Fruit fly (Drosophila melanogaster) whole organism, embryonic: Measurements from ENCODE around the gene Reg-2.

Source experiments
- CG10654 ChIP-seq: fragments of 200-800 bp; sonication (Bioruptor generic); optimal IDR thresholded peaks from 2 replicates; lab custom pipeline; 2016; ENCODE audit warnings: missing biosample characterization, missing genetic modification characterization
- CG11723 ChIP-seq: fragments of 200-800 bp; sonication (Bioruptor generic); optimal IDR thresholded peaks from 2 replicates; lab custom pipeline; 2017; ENCODE audit warnings: missing biosample characterization, mild to moderate bottlenecking, missing genetic modification characterization
- CG13624 ChIP-seq: fragments of 200-800 bp; sonication (Bioruptor generic); optimal IDR thresholded peaks from 2 replicates; lab custom pipeline; 2016; ENCODE audit warnings: missing biosample characterization, missing genetic modification characterization
- CG14860 ChIP-seq: fragments of 200-800 bp; sonication (Bioruptor generic); IDR thresholded peaks from 3 replicates; pipeline ENCODE4 v1.3.6; 2022; ENCODE audit warnings: missing biosample characterization, missing genetic modification characterization; ENCODE audit not compliant: partially characterized antibody
- CG15011 ChIP-seq: fragments of 200-800 bp; sonication (Bioruptor generic); optimal IDR thresholded peaks from 3 replicates; lab custom pipeline; 2018; ENCODE audit warnings: missing biosample characterization, mild to moderate bottlenecking, missing genetic modification characterization
- CG15269 ChIP-seq: fragments of 200-800 bp; sonication (Bioruptor generic); optimal IDR thresholded peaks from 2 replicates; lab custom pipeline; 2018; ENCODE audit warnings: missing biosample characterization, mild to moderate bottlenecking, missing genetic modification characterization, moderate library complexity
- CG15479 ChIP-seq: fragments of 200-800 bp; sonication (Bioruptor generic); optimal IDR thresholded peaks from 3 replicates; lab custom pipeline; 2019; ENCODE audit warnings: missing biosample characterization, mild to moderate bottlenecking, missing genetic modification characterization, moderate library complexity
- CG1792 ChIP-seq: fragments of 200-800 bp; sonication (Bioruptor generic); optimal IDR thresholded peaks from 2 replicates; lab custom pipeline; 2016; ENCODE audit warnings: missing biosample characterization, missing genetic modification characterization
- CG18476 ChIP-seq: fragments of 200-800 bp; sonication (Bioruptor generic); optimal IDR thresholded peaks from 2 replicates; lab custom pipeline; 2016; ENCODE audit warnings: missing biosample characterization, mild to moderate bottlenecking, missing genetic modification characterization
- CG2116 ChIP-seq: fragments of 200-800 bp; sonication (Bioruptor generic); optimal IDR thresholded peaks from 3 replicates; lab custom pipeline; 2018; ENCODE audit warnings: missing biosample characterization, mild to moderate bottlenecking, missing genetic modification characterization
- CG2202 ChIP-seq: fragments of 200-800 bp; sonication (Bioruptor generic); optimal IDR thresholded peaks from 2 replicates; lab custom pipeline; 2018; ENCODE audit warnings: missing biosample characterization, mild to moderate bottlenecking, missing genetic modification characterization
- CG30020 ChIP-seq: fragments of 200-800 bp; optimal IDR thresholded peaks from 2 replicates; lab custom pipeline; 2019; ENCODE audit warnings: missing biosample characterization, mild to moderate bottlenecking, missing genetic modification characterization, moderate library complexity
- CG31365 ChIP-seq: fragments of 200-800 bp; sonication (Bioruptor generic); optimal IDR thresholded peaks from 2 replicates; lab custom pipeline; 2018; ENCODE audit warnings: missing biosample characterization, mild to moderate bottlenecking, missing genetic modification characterization
- CG5180 ChIP-seq: fragments of 200-800 bp; sonication (Bioruptor generic); optimal IDR thresholded peaks from 3 replicates; lab custom pipeline; 2017; ENCODE audit warnings: missing biosample characterization, missing genetic modification characterization, mild to moderate bottlenecking, moderate library complexity, missing genetic modification reagents
- CG6791 ChIP-seq: fragments of 200-800 bp; sonication (Bioruptor generic); IDR thresholded peaks from 3 replicates; pipeline ENCODE4 v1.3.6; 2022; ENCODE audit warnings: missing biosample characterization, missing genetic modification characterization; ENCODE audit not compliant: partially characterized antibody
- CG7556 ChIP-seq: fragments of 200-800 bp; sonication (Bioruptor generic); optimal IDR thresholded peaks from 2 replicates; lab custom pipeline; 2017; ENCODE audit warnings: missing biosample characterization, mild to moderate bottlenecking, missing genetic modification characterization
- CG8290 ChIP-seq, 3 experiments: fragments of 200-800 bp; sonication (Bioruptor generic); optimal IDR thresholded peaks; 2 replicates each; lab custom pipeline; 2016 to 2019; ENCODE audit warnings: missing biosample characterization in 3 of 3, missing genetic modification characterization in 3 of 3, mild to moderate bottlenecking in 2 of 3, moderate library complexity in 1 of 3
- CG9215 ChIP-seq: fragments of 200-800 bp; sonication (Bioruptor generic); IDR thresholded peaks from 2 replicates; pipeline ENCODE4 v1.3.6; 2022; ENCODE audit warnings: missing biosample characterization, missing genetic modification characterization
- CG9797 ChIP-seq: fragments of 200-800 bp; sonication (Bioruptor generic); optimal IDR thresholded peaks from 3 replicates; lab custom pipeline; 2018; ENCODE audit warnings: missing biosample characterization, mild to moderate bottlenecking, missing genetic modification characterization
- CHES-1-like ChIP-seq: fragments of 200-800 bp; sonication (Bioruptor generic); optimal IDR thresholded peaks from 2 replicates; lab custom pipeline; 2016; ENCODE audit warnings: missing biosample characterization, missing genetic modification characterization
- Chrac-16 ChIP-seq: fragments of 200-800 bp; sonication (Bioruptor generic); optimal IDR thresholded peaks from 3 replicates; lab custom pipeline; 2016; ENCODE audit warnings: missing biosample characterization, missing genetic modification characterization
- D ChIP-seq, 2 experiments: fragments of 200-800 bp in 1 of 2; fragments of >200 bp in 1 of 2; sonication (Bioruptor generic) in 1 of 2; optimal IDR thresholded peaks; 2 replicates in 1 of 2; 3 replicates in 1 of 2; lab custom pipeline; 2017; ENCODE audit warnings: mild to moderate bottlenecking in 1 of 2, missing biosample characterization in 1 of 2, missing genetic modification characterization in 1 of 2, missing genetic modification reagents in 1 of 2
- Deaf1 ChIP-seq: fragments of 200-800 bp; optimal IDR thresholded peaks from 3 replicates; lab custom pipeline; 2019; ENCODE audit warnings: missing biosample characterization, mild to moderate bottlenecking, missing genetic modification characterization, moderate library complexity
- Elba2 ChIP-seq: fragments of 200-800 bp; sonication (Bioruptor generic); optimal IDR thresholded peaks from 3 replicates; lab custom pipeline; 2016; ENCODE audit warnings: missing biosample characterization, missing genetic modification characterization
- Fer2 ChIP-seq: fragments of 200-800 bp; sonication (Bioruptor generic); optimal IDR thresholded peaks from 2 replicates; lab custom pipeline; 2018; ENCODE audit warnings: missing biosample characterization, mild to moderate bottlenecking, missing genetic modification characterization, moderate library complexity
- Hr3 ChIP-seq: fragments of 200-800 bp; sonication (Bioruptor generic); optimal IDR thresholded peaks from 3 replicates; lab custom pipeline; 2016; ENCODE audit warnings: missing biosample characterization, missing genetic modification characterization
- Max ChIP-seq: fragments of 200-800 bp; sonication (Bioruptor generic); optimal IDR thresholded peaks from 2 replicates; lab custom pipeline; 2016; ENCODE audit warnings: missing biosample characterization, mild to moderate bottlenecking, missing genetic modification characterization
- Neu2 ChIP-seq: fragments of 200-800 bp; sonication (Bioruptor generic); optimal IDR thresholded peaks from 3 replicates; lab custom pipeline; 2016; ENCODE audit warnings: missing biosample characterization, missing genetic modification characterization, borderline replicate concordance
- ap ChIP-seq: fragments of 200-800 bp; sonication (Bioruptor generic); IDR thresholded peaks from 2 replicates; pipeline ENCODE4 v1.3.6; 2022; ENCODE audit warnings: missing biosample characterization, missing genetic modification characterization
- az2 ChIP-seq: fragments of 200-800 bp; sonication (Bioruptor generic); optimal IDR thresholded peaks from 3 replicates; lab custom pipeline; 2016; ENCODE audit warnings: missing biosample characterization, missing genetic modification characterization
- bsh ChIP-seq, 2 experiments: fragments of 200-800 bp; sonication (Bioruptor generic); optimal IDR thresholded peaks; 2 replicates each; lab custom pipeline; 2017 to 2018; ENCODE audit warnings: mild to moderate bottlenecking in 2 of 2, missing biosample characterization in 2 of 2, missing genetic modification characterization in 2 of 2, moderate library complexity in 1 of 2
- corto ChIP-seq: fragments of 200-800 bp; sonication (Bioruptor generic); optimal IDR thresholded peaks from 2 replicates; lab custom pipeline; 2016; ENCODE audit warnings: missing biosample characterization, mild to moderate bottlenecking, missing genetic modification characterization, moderate library complexity
- dimm ChIP-seq: fragments of 200-800 bp; sonication (Bioruptor generic); IDR thresholded peaks from 2 replicates; pipeline ENCODE4 v1.3.6; 2022; ENCODE audit warnings: missing biosample characterization, missing genetic modification characterization
- dmrt99B ChIP-seq: fragments of 200-800 bp; sonication (Bioruptor generic); optimal IDR thresholded peaks from 2 replicates; lab custom pipeline; 2018; ENCODE audit warnings: missing biosample characterization, mild to moderate bottlenecking, missing genetic modification characterization, moderate library complexity
- en ChIP-seq: fragments of 200-800 bp; sonication (Bioruptor generic); optimal IDR thresholded peaks from 2 replicates; lab custom pipeline; 2016; ENCODE audit warnings: missing biosample characterization, missing genetic modification characterization
- fd102C ChIP-seq: fragments of 200-800 bp; sonication (Bioruptor generic); optimal IDR thresholded peaks from 2 replicates; lab custom pipeline; 2018; ENCODE audit warnings: missing biosample characterization, mild to moderate bottlenecking, missing genetic modification characterization, moderate library complexity
- gem ChIP-seq: fragments of 200-800 bp; sonication (Bioruptor generic); optimal IDR thresholded peaks from 2 replicates; lab custom pipeline; 2019; ENCODE audit warnings: missing biosample characterization, mild to moderate bottlenecking, missing genetic modification characterization, moderate library complexity
- hb ChIP-seq: fragments of 200-800 bp; sonication (Bioruptor generic); IDR thresholded peaks from 3 replicates; pipeline ENCODE4 v1.3.6; 2022; ENCODE audit warnings: missing biosample characterization, missing genetic modification characterization; ENCODE audit not compliant: partially characterized antibody
- jigr1 ChIP-seq: fragments of 200-800 bp; sonication (Bioruptor generic); IDR thresholded peaks from 3 replicates; pipeline ENCODE4 v1.3.6; 2022; ENCODE audit warnings: missing biosample characterization, missing genetic modification characterization
- maf-S ChIP-seq: fragments of 200-800 bp; sonication (Bioruptor generic); optimal IDR thresholded peaks from 2 replicates; lab custom pipeline; 2016; ENCODE audit warnings: missing biosample characterization, missing genetic modification characterization
- nom ChIP-seq: fragments of 200-800 bp; sonication (Bioruptor generic); optimal IDR thresholded peaks from 2 replicates; lab custom pipeline; 2017; ENCODE audit warnings: missing biosample characterization, missing genetic modification characterization, mild to moderate bottlenecking, moderate library complexity, missing genetic modification reagents
- sens-2 ChIP-seq: fragments of 200-800 bp; sonication (Bioruptor generic); IDR thresholded peaks from 2 replicates; pipeline ENCODE4 v1.3.6; 2022; ENCODE audit warnings: missing biosample characterization, missing genetic modification characterization
- sna ChIP-seq: fragments of 200-800 bp; sonication (Bioruptor generic); IDR thresholded peaks from 2 replicates; pipeline ENCODE4 v1.3.6; 2022; ENCODE audit warnings: missing biosample characterization, missing genetic modification characterization; ENCODE audit not compliant: partially characterized antibody
- ssp ChIP-seq: fragments of 200-800 bp; sonication (Bioruptor generic); IDR thresholded peaks from 2 replicates; pipeline ENCODE4 v1.3.6; 2022; ENCODE audit warnings: missing biosample characterization, missing genetic modification characterization
- unc-4 ChIP-seq: fragments of 200-800 bp; sonication (Bioruptor generic); IDR thresholded peaks from 2 replicates; pipeline ENCODE4 v1.3.6; 2022; ENCODE audit warnings: missing biosample characterization, missing genetic modification characterization; ENCODE audit not compliant: partially characterized antibody
- unpg ChIP-seq: fragments of 200-800 bp; sonication (Bioruptor generic); optimal IDR thresholded peaks from 3 replicates; lab custom pipeline; 2018; ENCODE audit warnings: missing biosample characterization, mild to moderate bottlenecking, missing genetic modification characterization, moderate library complexity
- vfl ChIP-seq: fragments of 200-800 bp; sonication (Bioruptor generic); optimal IDR thresholded peaks from 2 replicates; lab custom pipeline; 2016; ENCODE audit warnings: missing biosample characterization, missing genetic modification characterization

Reg-2 gene

dm6 chr3L:640324-640974 lies 34.1 kb upstream of the Reg-2 start (continued):
- TF ChIP-seq unc-4 (no peak), nom (peak; percentile 86), Neu2 (peak; percentile 81), Chrac-16 (GFP tag; lab: Kevin White, UChicago) (peak; percentile 87), CG15011 (GFP tag; lab: Kevin White, UChicago) (peak; percentile 74), CG5180 (GFP tag; lab: Kevin White, UChicago) (peak; percentile 75), CG15269 (tag; lab: Kevin White, UChicago) (peak; percentile 85), dmrt99B (tag; lab: Kevin White, UChicago) (peak; percentile 83), unpg (peak; percentile 86), bsh (GFP tag; optimal IDR thresholded peaks at IDR 0.05; lab: Kevin White, UChicago) (peak; percentile 85 to 93), maf-S (GFP tag; lab: Kevin White, UChicago) (peak; percentile 76), CG15479 (GFP tag; lab: Kevin White, UChicago) (peak; percentile 83), dimm (peak; percentile 27; the same call in 1 of the 2 replicates), fd102C (GFP tag; lab: Kevin White, UChicago) (peak; percentile 80), CG8290 (GFP tag; optimal IDR thresholded peaks at IDR 0.05; lab: Kevin White, UChicago) (peak; percentile 79), CG8290 (tag; optimal IDR thresholded peaks at IDR 0.05; lab: Kevin White, UChicago) (peak; percentile 73 to 86), CG11723 (peak; percentile 79), D (optimal IDR thresholded peaks at IDR 0.05; lab: Kevin White, UChicago) (no peak), D (GFP tag; optimal IDR thresholded peaks at IDR 0.05; lab: Kevin White, UChicago) (peak; percentile 90), sens-2 (peak; percentile 78), Hr3 (GFP tag; lab: Kevin White, UChicago) (peak; percentile 82), Elba2 (GFP tag; lab: Kevin White, UChicago) (peak; percentile 49), CG31365 (tag; lab: Kevin White, UChicago) (peak; percentile 7), ap (GFP tag; lab: Robert Waterston, UW) (peak; percentile 72), CG10654 (GFP tag; lab: Kevin White, UChicago) (peak; percentile 75), gem (peak; percentile 92), az2 (GFP tag; lab: Kevin White, UChicago) (peak; percentile 84), vfl (GFP tag; lab: Kevin White, UChicago) (no peak), CHES-1-like (GFP tag; lab: Kevin White, UChicago) (peak; percentile 77), CG1792 (GFP tag; lab: Kevin White, UChicago) (peak; percentile 72), Max (peak; percentile 79), corto (GFP tag; lab: Kevin White, UChicago) (peak; percentile 75), CG18476 (GFP tag; lab: Kevin White, UChicago) (peak; percentile 77), sna (GFP tag; lab: Robert Waterston, UW) (no peak), CG30020 (tag; lab: Kevin White, UChicago) (peak; percentile 47), ssp (GFP tag; lab: Robert Waterston, UW) (peak; percentile 56; the same call in 1 of the 2 replicates), hb (GFP tag; lab: Robert Waterston, UW) (no peak), CG6791 (GFP tag; lab: Robert Waterston, UW) (0 out of 3 replicates have a peak, but pooled peaks have one; percentile 54), CG2116 (GFP tag; lab: Kevin White, UChicago) (peak; percentile 54), Fer2 (tag; lab: Kevin White, UChicago) (no peak), CG2202 (tag; lab: Kevin White, UChicago) (peak; percentile 86), en (GFP tag; lab: Kevin White, UChicago) (peak; percentile 74), Deaf1 (no peak), jigr1 (GFP tag; lab: Robert Waterston, UW) (no peak), CG7556 (GFP tag; lab: Kevin White, UChicago) (peak; percentile 88), CG9215 (GFP tag; lab: Robert Waterston, UW) (peak; percentile 55), CG14860 (no peak), CG13624 (GFP tag; lab: Kevin White, UChicago) (peak; percentile 76), CG9797 (peak; percentile 14)
